Worm (Caenorhabditis elegans) whole organism, L3 larva: Measurements from ENCODE around the gene col-146.

ENCODE experiments used
- ama-1 ChIP-seq: fragments of 150-350 bp; optimal IDR thresholded peaks from 2 replicates; lab custom pipeline; 2018
- ceh-16 ChIP-seq: sonication (generic microtip); optimal IDR thresholded peaks from 2 replicates; lab custom pipeline; 2017; ENCODE audit warnings: missing biosample characterization, missing genetic modification characterization
- egl-27 ChIP-seq: sonication (generic microtip); optimal IDR thresholded peaks from 4 replicates; lab custom pipeline; 2017; ENCODE audit warnings: missing biosample characterization, missing genetic modification reagents, missing genetic modification characterization
- fkh-10 ChIP-seq: sonication (generic microtip); optimal IDR thresholded peaks from 2 replicates; lab custom pipeline; 2017; ENCODE audit warnings: missing biosample characterization, missing genetic modification reagents, missing genetic modification characterization
- fos-1 ChIP-seq: fragments of 150-350 bp; optimal IDR thresholded peaks from 2 replicates; lab custom pipeline; 2014; ENCODE audit warnings: missing biosample characterization, missing genetic modification characterization
- nfya-1 ChIP-seq: sonication (generic microtip); optimal IDR thresholded peaks from 2 replicates; lab custom pipeline; 2017; ENCODE audit warnings: missing genetic modification characterization, mild to moderate bottlenecking, missing compliant biosample characterization, antibody characterized with exemption, moderate library complexity; ENCODE audit not compliant: insufficient read depth
- nhr-11 ChIP-seq: fragments of 150-350 bp; optimal IDR thresholded peaks from 2 replicates; lab custom pipeline; 2014; ENCODE audit warnings: missing biosample characterization, missing genetic modification characterization
- nhr-237 ChIP-seq: fragments of 150-350 bp; optimal IDR thresholded peaks from 2 replicates; lab custom pipeline; 2014; ENCODE audit warnings: missing biosample characterization, missing genetic modification characterization
- nhr-25 ChIP-seq: sonication (generic microtip); optimal IDR thresholded peaks from 2 replicates; lab custom pipeline; 2017; ENCODE audit warnings: missing biosample characterization, missing genetic modification characterization
- tbx-2 ChIP-seq: sonication (generic microtip); optimal IDR thresholded peaks from 2 replicates; lab custom pipeline; 2016; ENCODE audit warnings: mild to moderate bottlenecking, missing genetic modification characterization, missing compliant biosample characterization
- unc-39 ChIP-seq: sonication (generic microtip); optimal IDR thresholded peaks from 4 replicates; lab custom pipeline; 2017; ENCODE audit warnings: missing biosample characterization, missing genetic modification characterization
- unc-62 ChIP-seq: fragments of 150-350 bp; sonication (generic microtip); optimal IDR thresholded peaks from 4 replicates; lab custom pipeline; 2014; ENCODE audit warnings: missing biosample characterization, missing genetic modification reagents, missing genetic modification characterization
- zag-1 ChIP-seq: fragments of 150-350 bp; optimal IDR thresholded peaks from 2 replicates; lab custom pipeline; 2014; ENCODE audit warnings: missing biosample characterization, missing genetic modification characterization
- ztf-11 ChIP-seq: fragments of 150-350 bp; optimal IDR thresholded peaks from 2 replicates; lab custom pipeline; 2014; ENCODE audit warnings: missing biosample characterization, missing genetic modification characterization

DNA sequence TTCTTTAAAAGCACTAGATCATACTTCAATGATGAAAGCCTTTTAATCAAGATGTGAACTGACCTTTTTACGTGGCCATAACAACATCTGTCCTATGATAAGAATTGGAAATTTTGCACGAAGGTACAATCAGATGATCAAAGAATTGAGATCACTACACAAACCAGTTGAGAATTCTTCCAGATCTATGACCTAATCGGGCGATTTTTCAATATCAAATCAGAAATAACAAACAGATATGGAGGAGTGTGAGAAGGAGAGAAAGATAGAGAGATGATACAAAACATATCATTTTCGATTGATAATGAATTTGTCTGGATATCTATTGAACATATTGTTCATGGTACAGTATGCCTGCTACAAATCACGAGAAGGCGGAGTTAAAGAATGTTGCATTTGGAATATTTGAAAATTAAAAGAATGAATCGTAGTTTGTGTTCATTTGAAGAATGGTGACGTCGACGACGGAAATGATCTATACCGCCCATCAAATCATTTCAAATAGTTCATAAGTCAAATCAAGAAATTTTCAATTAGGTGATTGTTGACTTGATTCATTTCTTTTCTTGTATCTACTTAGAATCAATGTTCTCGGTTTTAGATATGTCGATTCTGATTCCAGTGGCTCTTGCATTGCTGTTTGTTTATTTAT lies 24.5 kb downstream of the col-146 start, which contains the start of gene cyp-29A4:
- TF ChIP-seq nhr-11 (tag; lab: Kevin White, UChicago) (no peak), fos-1 (no peak), tbx-2 (tag; lab: Kevin White, UChicago) (no peak), unc-39 (tag; lab: Kevin White, UChicago) (no peak), unc-62 (GFP tag; lab: Kevin White, UChicago) (no peak), egl-27 (no peak), nhr-237 (tag; lab: Kevin White, UChicago) (no peak), ama-1 (lab: Kevin White, UChicago) (no peak), zag-1 (tag; lab: Kevin White, UChicago) (no peak), fkh-10 (GFP tag; lab: Kevin White, UChicago) (no peak), nfya-1 (tag; lab: Kevin White, UChicago) (no peak), ceh-16 (tag; lab: Kevin White, UChicago) (no peak), ztf-11 (tag; lab: Kevin White, UChicago) (no peak), nhr-25 (tag; lab: Kevin White, UChicago) (no peak)
